Worm (Caenorhabditis elegans) whole organism, young adult: ENCODE measurements around the gene sek-5.

Experiments used
- B0019.2 ChIP-seq: fragments of 200-800 bp; sonication (Bioruptor generic); conservative IDR thresholded peaks from 2 replicates; pipeline ENCODE4 v1.3.6; 2022; ENCODE audit warnings: missing genetic modification reagents, missing genetic modification characterization, missing compliant biosample characterization
- F22D6.2 ChIP-seq: sonication (generic microtip); optimal IDR thresholded peaks from 2 replicates; lab custom pipeline; 2016; ENCODE audit warnings: mild to moderate bottlenecking, missing genetic modification characterization, missing compliant biosample characterization
- F33H1.4 ChIP-seq: fragments of 200-800 bp; sonication (Bioruptor generic); IDR thresholded peaks from 2 replicates; pipeline ENCODE4 v1.3.6; 2022; ENCODE audit warnings: missing genetic modification reagents, missing genetic modification characterization, missing compliant biosample characterization
- F39B2.1 ChIP-seq: fragments of 200-800 bp; sonication (Bioruptor generic); IDR thresholded peaks from 2 replicates; pipeline ENCODE4 v1.3.6; 2022; ENCODE audit warnings: missing genetic modification reagents, missing genetic modification characterization, missing compliant biosample characterization
- F52B5.7 ChIP-seq: sonication (generic microtip); optimal IDR thresholded peaks from 2 replicates; lab custom pipeline; 2016; ENCODE audit warnings: mild to moderate bottlenecking, missing genetic modification characterization, missing compliant biosample characterization
- F55B11.4 ChIP-seq: sonication (generic microtip); optimal IDR thresholded peaks from 2 replicates; lab custom pipeline; 2016; ENCODE audit warnings: missing compliant biosample characterization, missing genetic modification characterization, borderline replicate concordance; ENCODE audit not compliant: insufficient read depth
- Y79H2A.3 ChIP-seq: fragments of 200-800 bp; sonication (Bioruptor generic); conservative IDR thresholded peaks from 2 replicates; pipeline ENCODE4 v1.3.6; 2022; ENCODE audit warnings: missing genetic modification reagents, missing genetic modification characterization, missing compliant biosample characterization
- Y95B8A.8 ChIP-seq: fragments of 200-800 bp; sonication (Bioruptor generic); IDR thresholded peaks from 2 replicates; pipeline ENCODE4 v1.3.6; 2022; ENCODE audit warnings: missing genetic modification reagents, missing genetic modification characterization, missing compliant biosample characterization
- attf-6 ChIP-seq: fragments of 200-800 bp; sonication (Bioruptor generic); IDR thresholded peaks from 2 replicates; pipeline ENCODE4 v1.3.6; 2022; ENCODE audit warnings: missing genetic modification reagents, missing genetic modification characterization, missing compliant biosample characterization
- bed-1 ChIP-seq: fragments of 200-800 bp; sonication (Bioruptor generic); IDR thresholded peaks from 2 replicates; pipeline ENCODE4 v1.3.6; 2022; ENCODE audit warnings: missing genetic modification reagents, missing genetic modification characterization, missing compliant biosample characterization
- bed-2 ChIP-seq: fragments of 200-800 bp; sonication (Bioruptor generic); IDR thresholded peaks from 2 replicates; pipeline ENCODE4 v1.3.6; 2022; ENCODE audit warnings: missing genetic modification reagents, missing genetic modification characterization, missing compliant biosample characterization
- ccch-3 ChIP-seq: fragments of 200-800 bp; sonication (Bioruptor generic); optimal IDR thresholded peaks from 2 replicates; lab custom pipeline; 2018; ENCODE audit warnings: mild to moderate bottlenecking, missing genetic modification characterization, missing compliant biosample characterization
- cebp-2 ChIP-seq: fragments of 200-800 bp; sonication (Bioruptor generic); IDR thresholded peaks from 2 replicates; pipeline ENCODE4 v1.3.6; 2022; ENCODE audit warnings: missing genetic modification characterization, missing compliant biosample characterization
- ceh-40 ChIP-seq: fragments of 200-800 bp; sonication (Bioruptor generic); IDR thresholded peaks from 2 replicates; pipeline ENCODE4 v1.3.6; 2022; ENCODE audit warnings: missing genetic modification characterization, missing compliant biosample characterization
- ceh-79 ChIP-seq: sonication (generic microtip); optimal IDR thresholded peaks from 2 replicates; lab custom pipeline; 2017; ENCODE audit warnings: mild to moderate bottlenecking, missing genetic modification characterization, missing compliant biosample characterization
- dox-1 ChIP-seq: fragments of 200-800 bp; sonication (Bioruptor generic); IDR thresholded peaks from 2 replicates; pipeline ENCODE4 v1.3.6; 2022; ENCODE audit warnings: missing genetic modification reagents, missing genetic modification characterization, missing compliant biosample characterization
- dpff-1 ChIP-seq: sonication (generic microtip); optimal IDR thresholded peaks from 2 replicates; lab custom pipeline; 2017; ENCODE audit warnings: mild to moderate bottlenecking, missing genetic modification characterization, missing compliant biosample characterization
- egrh-3 ChIP-seq: fragments of 200-800 bp; sonication (Bioruptor generic); IDR thresholded peaks from 2 replicates; pipeline ENCODE4 v1.3.6; 2022; ENCODE audit warnings: missing genetic modification reagents, missing genetic modification characterization, missing compliant biosample characterization
- ekl-4 ChIP-seq: fragments of 200-800 bp; sonication (Bioruptor generic); IDR thresholded peaks from 2 replicates; pipeline ENCODE4 v1.3.6; 2022; ENCODE audit warnings: missing genetic modification reagents, missing genetic modification characterization, missing compliant biosample characterization
- ets-4 ChIP-seq: fragments of 200-800 bp; sonication (Bioruptor generic); optimal IDR thresholded peaks from 2 replicates; lab custom pipeline; 2018; ENCODE audit warnings: mild to moderate bottlenecking, missing genetic modification characterization, missing compliant biosample characterization
- fkh-3 ChIP-seq: sonication (generic microtip); optimal IDR thresholded peaks from 2 replicates; lab custom pipeline; 2016; ENCODE audit warnings: mild to moderate bottlenecking, missing genetic modification characterization, missing compliant biosample characterization
- hlh-12 ChIP-seq: sonication (generic microtip); optimal IDR thresholded peaks from 2 replicates; lab custom pipeline; 2016; ENCODE audit warnings: missing genetic modification characterization, missing compliant biosample characterization
- hmg-1.2 ChIP-seq: fragments of 200-800 bp; sonication (Bioruptor generic); IDR thresholded peaks from 2 replicates; pipeline ENCODE4 v1.3.6; 2022; ENCODE audit warnings: missing genetic modification reagents, missing genetic modification characterization, missing compliant biosample characterization
- hmg-20 ChIP-seq: fragments of 200-800 bp; sonication (Bioruptor generic); IDR thresholded peaks from 2 replicates; pipeline ENCODE4 v1.3.6; 2022; ENCODE audit warnings: missing genetic modification reagents, missing genetic modification characterization, missing compliant biosample characterization
- hsf-1 ChIP-seq: fragments of 200-800 bp; sonication (Bioruptor generic); IDR thresholded peaks from 2 replicates; pipeline ENCODE4 v1.3.6; 2022; ENCODE audit warnings: missing genetic modification reagents, missing genetic modification characterization, missing compliant biosample characterization
- lag-1 ChIP-seq: fragments of 200-800 bp; sonication (Bioruptor generic); IDR thresholded peaks from 2 replicates; pipeline ENCODE4 v1.3.6; 2022; ENCODE audit warnings: missing genetic modification reagents, missing genetic modification characterization, missing compliant biosample characterization
- lin-26 ChIP-seq: fragments of 200-800 bp; sonication (Bioruptor generic); IDR thresholded peaks from 2 replicates; pipeline ENCODE4 v1.3.6; 2022; ENCODE audit warnings: missing genetic modification reagents, missing genetic modification characterization, missing compliant biosample characterization
- lsl-1 ChIP-seq: fragments of 200-800 bp; sonication (Bioruptor generic); optimal IDR thresholded peaks from 2 replicates; lab custom pipeline; 2018; ENCODE audit warnings: mild to moderate bottlenecking, missing genetic modification characterization, moderate library complexity, missing compliant biosample characterization
- mes-4 ChIP-seq: sonication (generic microtip); optimal IDR thresholded peaks from 2 replicates; lab custom pipeline; 2016; ENCODE audit warnings: missing genotype, missing genetic modification characterization, missing compliant biosample characterization
- nfyb-1 ChIP-seq: fragments of 200-800 bp; sonication (Bioruptor generic); IDR thresholded peaks from 2 replicates; pipeline ENCODE4 v1.3.6; 2022; ENCODE audit warnings: missing genetic modification reagents, missing genetic modification characterization, missing compliant biosample characterization
- nhr-179 ChIP-seq: sonication (generic microtip); optimal IDR thresholded peaks from 2 replicates; lab custom pipeline; 2016; ENCODE audit warnings: mild to moderate bottlenecking, missing genetic modification characterization, missing compliant biosample characterization
- nhr-27 ChIP-seq: fragments of 200-800 bp; sonication (Bioruptor generic); optimal IDR thresholded peaks from 2 replicates; lab custom pipeline; 2018; ENCODE audit warnings: mild to moderate bottlenecking, missing genetic modification characterization, moderate library complexity, missing compliant biosample characterization
- nhr-80 ChIP-seq: sonication (generic microtip); optimal IDR thresholded peaks from 2 replicates; lab custom pipeline; 2016; ENCODE audit warnings: missing genetic modification characterization, missing compliant biosample characterization
- snpc-3.4 ChIP-seq: sonication (generic microtip); optimal IDR thresholded peaks from 2 replicates; lab custom pipeline; 2017; ENCODE audit warnings: missing genetic modification characterization, mild to moderate bottlenecking, missing compliant biosample characterization, antibody characterized with exemption, moderate library complexity, missing genotype, missing genetic modification reagents
- zim-3 ChIP-seq: sonication (generic microtip); optimal IDR thresholded peaks from 2 replicates; lab custom pipeline; 2017; ENCODE audit warnings: mild to moderate bottlenecking, missing genetic modification characterization, moderate library complexity, missing compliant biosample characterization
- ztf-22 ChIP-seq: fragments of 200-800 bp; sonication (Bioruptor generic); optimal IDR thresholded peaks from 2 replicates; lab custom pipeline; 2018; ENCODE audit warnings: mild to moderate bottlenecking, missing genetic modification characterization, moderate library complexity, missing compliant biosample characterization
- ztf-25 ChIP-seq: fragments of 200-800 bp; sonication (Bioruptor generic); IDR thresholded peaks from 2 replicates; pipeline ENCODE4 v1.3.6; 2022; ENCODE audit warnings: missing genetic modification reagents, missing genetic modification characterization, missing compliant biosample characterization

Gene sek-5

DNA sequence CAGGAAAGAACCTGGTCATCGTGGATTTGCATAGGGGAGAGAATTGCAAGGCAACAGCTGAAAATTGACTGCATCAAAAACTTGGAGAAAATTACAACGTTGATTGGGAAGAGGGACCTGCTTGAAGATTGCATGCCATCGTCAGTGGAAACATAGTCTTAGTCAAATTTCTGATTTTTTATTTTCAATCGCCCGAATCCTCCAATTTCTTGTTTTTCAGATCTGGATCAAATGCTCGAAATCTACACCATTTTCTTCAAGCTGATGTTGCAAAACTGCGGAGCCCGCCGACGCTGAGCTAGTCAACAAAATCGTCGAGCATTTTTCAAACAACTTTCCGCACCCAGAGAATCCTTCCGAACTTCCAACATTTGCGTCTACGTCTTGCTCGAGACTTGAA lies 3.8 kb upstream of the sek-5 start:
- TF ChIP-seq ccch-3 (GFP tag; lab: Kevin White, UChicago) (no peak), nfyb-1 (GFP tag; lab: Robert Waterston, UW) (no peak), nhr-27 (tag; lab: Kevin White, UChicago) (no peak), ets-4 (GFP tag; lab: Kevin White, UChicago) (no peak), ekl-4 (GFP tag; lab: Robert Waterston, UW) (no peak), hmg-20 (no peak), snpc-3.4 (no peak)

DNA sequence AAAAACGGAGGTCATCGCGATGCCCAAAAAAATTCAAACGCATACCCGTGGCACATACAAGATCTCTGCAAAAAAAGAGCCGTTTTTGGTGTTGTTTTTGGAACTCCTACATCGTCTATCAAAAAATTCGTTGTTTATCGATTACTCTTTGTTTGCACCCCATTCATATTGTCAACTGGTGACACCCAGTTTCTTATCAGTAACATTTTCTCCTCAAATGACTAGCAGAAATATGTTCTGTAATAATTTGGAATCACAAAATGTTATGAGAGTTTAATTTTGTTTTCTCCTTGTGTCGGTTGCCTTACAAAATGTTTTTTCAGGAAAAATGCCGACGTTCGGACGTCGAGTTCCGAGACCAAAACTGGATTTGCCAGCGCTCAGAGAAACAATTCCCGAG lies 2.7 kb upstream of the sek-5 start, which contains the start of gene sek-4:
sek-4 (plus strand) TSS at position 318 of the 400 bp plus-strand sequence.
- TF ChIP-seq nhr-80 (tag; lab: Kevin White, UChicago) (peak; percentile 57), lin-26 (no peak)

DNA sequence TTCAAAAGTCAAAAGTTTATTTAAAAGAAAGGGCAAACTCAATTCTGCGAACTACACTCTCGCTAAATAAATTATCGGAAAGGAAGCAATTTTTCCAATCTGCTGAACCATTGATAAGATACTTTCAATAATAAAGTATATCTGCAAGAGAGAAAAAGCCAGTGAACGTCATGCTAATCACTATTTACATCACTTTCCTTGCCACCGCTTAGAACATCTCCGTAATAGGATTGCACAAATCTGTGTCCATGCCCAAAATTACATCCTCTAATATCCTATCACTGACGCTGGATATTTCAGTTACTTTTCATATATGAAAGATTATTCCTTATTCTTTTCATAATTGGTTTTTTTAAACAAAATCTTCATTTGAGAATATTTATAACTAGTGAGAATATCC lies 5.4 kb downstream of the sek-5 start:
- no peak for TF ChIP-seq Y79H2A.3 (GFP tag; lab: Robert Waterston, UW)
- TF ChIP-seq nfyb-1 (GFP tag; lab: Robert Waterston, UW): no peak
- TF ChIP-seq F22D6.2 (tag; lab: Kevin White, UChicago): no peak
- no peak for TF ChIP-seq zim-3 (tag; lab: Kevin White, UChicago)
- no peak for TF ChIP-seq ztf-22 (GFP tag; lab: Kevin White, UChicago)
- no peak for TF ChIP-seq nhr-179 (tag; lab: Kevin White, UChicago)
- no peak for TF ChIP-seq Y95B8A.8 (GFP tag; lab: Robert Waterston, UW)
- no peak for TF ChIP-seq ztf-25 (GFP tag; lab: Robert Waterston, UW)
- TF ChIP-seq mes-4 (tag; lab: Kevin White, UChicago): no peak
- TF ChIP-seq dox-1 (GFP tag; lab: Robert Waterston, UW): no peak
- TF ChIP-seq ceh-79: no peak
- TF ChIP-seq F39B2.1 (GFP tag; lab: Robert Waterston, UW): no peak
- TF ChIP-seq hsf-1 (GFP tag; lab: Robert Waterston, UW): no peak
- no peak for TF ChIP-seq bed-1
- TF ChIP-seq lag-1 (GFP tag; lab: Robert Waterston, UW): no peak
- no peak for TF ChIP-seq F52B5.7 (tag; lab: Kevin White, UChicago)
- no peak for TF ChIP-seq hmg-1.2
- TF ChIP-seq lin-26: no peak
- TF ChIP-seq hlh-12 (tag; lab: Kevin White, UChicago): no peak

DNA sequence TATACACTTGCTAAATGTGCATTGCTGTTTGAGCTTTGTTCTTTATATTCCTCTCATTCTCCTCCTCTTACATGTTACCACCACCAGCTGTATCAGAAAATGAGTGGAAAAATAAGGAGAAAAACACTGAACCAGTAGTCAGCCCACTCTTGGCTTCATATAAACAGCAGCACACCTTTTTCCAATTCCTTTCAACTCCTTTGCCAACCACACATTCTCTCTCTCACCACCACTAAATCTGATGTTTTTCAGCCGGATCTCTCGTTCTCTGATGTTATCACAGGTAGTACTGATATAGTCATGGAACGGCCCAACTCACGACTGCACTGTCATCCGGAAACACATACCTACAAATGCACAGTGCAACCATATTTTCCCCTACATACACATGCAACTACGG lies 9.2 kb downstream of the sek-5 start, which contains the start of gene kcnl-3:
kcnl-3 (plus strand) TSS at position 301 of the 400 bp plus-strand sequence.
- no peak for TF ChIP-seq F55B11.4 (tag; lab: Kevin White, UChicago)
- TF ChIP-seq fkh-3 (tag; lab: Kevin White, UChicago): no peak
- TF ChIP-seq Y95B8A.8 (GFP tag; lab: Robert Waterston, UW): no peak
- no peak for TF ChIP-seq Y79H2A.3 (GFP tag; lab: Robert Waterston, UW)
- no peak for TF ChIP-seq attf-6 (GFP tag; lab: Robert Waterston, UW)
- TF ChIP-seq B0019.2 (GFP tag; lab: Robert Waterston, UW): no peak
- no peak for TF ChIP-seq ztf-25 (GFP tag; lab: Robert Waterston, UW)
- no peak for TF ChIP-seq cebp-2
- TF ChIP-seq bed-2: no peak
- TF ChIP-seq egrh-3 (GFP tag; lab: Robert Waterston, UW): no peak
- TF ChIP-seq F39B2.1 (GFP tag; lab: Robert Waterston, UW): no peak
- TF ChIP-seq ceh-40: no peak
- TF ChIP-seq nhr-179 (tag; lab: Kevin White, UChicago): no peak
- TF ChIP-seq dpff-1: no peak
- TF ChIP-seq F33H1.4 (GFP tag; lab: Robert Waterston, UW): no peak
- no peak for TF ChIP-seq lsl-1 (GFP tag; lab: Kevin White, UChicago)
